Fruit fly (Drosophila melanogaster) whole organism, pupa: ENCODE results near the gene fz2.
A peak's percentile ranks its signal among the peaks of the same experiment; 100 is the strongest.

Source experiments
- CG15710 ChIP-seq: fragments of 200-800 bp; sonication (Bioruptor generic); optimal IDR thresholded peaks from 2 replicates; lab custom pipeline; 2018; ENCODE audit warnings: missing biosample characterization, mild to moderate bottlenecking, missing genetic modification characterization, moderate library complexity
- CG32121 ChIP-seq: fragments of 200-800 bp; sonication (Bioruptor generic); IDR thresholded peaks from 2 replicates; pipeline ENCODE4 v1.3.6; 2022; ENCODE audit warnings: missing biosample characterization, missing genetic modification characterization
- CG34367 ChIP-seq: fragments of 200-800 bp; sonication (Bioruptor generic); optimal IDR thresholded peaks from 2 replicates; lab custom pipeline; 2018; ENCODE audit warnings: missing biosample characterization, mild to moderate bottlenecking, missing genetic modification characterization
- CG4496 ChIP-seq: fragments of 200-800 bp; sonication (Bioruptor generic); IDR thresholded peaks from 3 replicates; pipeline ENCODE4 v1.3.6; 2022; ENCODE audit warnings: missing biosample characterization, missing genetic modification characterization
- CG8159 ChIP-seq: fragments of 200-800 bp; sonication (Bioruptor generic); optimal IDR thresholded peaks from 3 replicates; lab custom pipeline; 2018; ENCODE audit warnings: missing biosample characterization, mild to moderate bottlenecking, missing genetic modification characterization, moderate library complexity
- CG8301 ChIP-seq: fragments of 200-800 bp; sonication (Bioruptor generic); optimal IDR thresholded peaks from 2 replicates; lab custom pipeline; 2018; ENCODE audit warnings: missing biosample characterization, mild to moderate bottlenecking, missing genetic modification characterization
- D1 ChIP-seq: fragments of 200-800 bp; sonication (Bioruptor generic); optimal IDR thresholded peaks from 2 replicates; lab custom pipeline; 2018; ENCODE audit warnings: missing biosample characterization, mild to moderate bottlenecking, missing genetic modification characterization, moderate library complexity
- EcR ChIP-seq: fragments of 200-800 bp; sonication (Bioruptor generic); optimal IDR thresholded peaks from 3 replicates; lab custom pipeline; 2019; ENCODE audit warnings: missing biosample characterization, missing genetic modification characterization, mild to moderate bottlenecking, moderate library complexity, missing genetic modification reagents
- Ets98B ChIP-seq: fragments of 200-800 bp; sonication (Bioruptor generic); IDR thresholded peaks from 2 replicates; pipeline ENCODE4 v1.3.6; 2022; ENCODE audit warnings: missing biosample characterization, missing genetic modification characterization
- Pif1B ChIP-seq: fragments of 200-800 bp; sonication (Bioruptor generic); optimal IDR thresholded peaks from 3 replicates; lab custom pipeline; 2016; ENCODE audit warnings: missing biosample characterization, missing genetic modification characterization
- Snoo ChIP-seq: fragments of 200-800 bp; sonication (Bioruptor generic); optimal IDR thresholded peaks from 3 replicates; lab custom pipeline; 2017; ENCODE audit warnings: missing biosample characterization, mild to moderate bottlenecking, missing genetic modification characterization, inconsistent platforms
- fd96Ca ChIP-seq: fragments of 200-800 bp; sonication (Bioruptor generic); IDR thresholded peaks from 3 replicates; pipeline ENCODE4 v1.3.6; 2022; ENCODE audit warnings: missing biosample characterization, missing genetic modification characterization
- gl ChIP-seq: fragments of 200-800 bp; sonication (Bioruptor generic); optimal IDR thresholded peaks from 2 replicates; lab custom pipeline; 2018; ENCODE audit warnings: missing biosample characterization, mild to moderate bottlenecking, missing genetic modification characterization
- rn ChIP-seq: fragments of 200-800 bp; sonication (Bioruptor generic); IDR thresholded peaks from 2 replicates; pipeline ENCODE4 v1.3.6; 2022; ENCODE audit warnings: missing biosample characterization, missing genetic modification characterization

DNA sequence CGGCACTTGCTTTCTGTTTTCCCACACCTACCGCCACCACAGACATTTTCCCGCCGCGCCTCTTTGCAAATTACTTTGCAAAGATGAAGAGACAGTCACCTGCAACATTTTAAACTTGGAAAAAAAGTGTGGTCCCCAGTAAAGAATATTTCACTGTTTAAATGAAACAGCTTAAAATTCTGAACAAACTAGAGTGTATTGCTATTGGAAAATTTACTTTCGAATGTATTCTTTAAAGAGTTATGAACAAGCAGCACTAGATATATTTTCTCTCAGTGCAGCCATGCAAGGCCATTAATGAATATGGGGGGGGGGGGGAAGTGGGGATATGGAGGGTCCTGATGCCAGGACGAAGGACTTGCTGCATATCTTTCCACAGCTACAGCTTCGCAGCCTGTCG is 45.0 kb downstream of the fz2 start:
- TF ChIP-seq CG15710 (tag; lab: Kevin White, UChicago) (peak; percentile 32), CG8301 (peak; percentile 9), CG8159 (tag; lab: Kevin White, UChicago) (peak; percentile 42), EcR (GFP tag; lab: Kevin White, UChicago) (no peak), gl (tag; lab: Kevin White, UChicago) (no peak), Snoo (no peak), Ets98B (GFP tag; lab: Robert Waterston, UW) (no peak), rn (GFP tag; lab: Robert Waterston, UW) (no peak), fd96Ca (GFP tag; lab: Robert Waterston, UW) (no peak), D1 (tag; lab: Kevin White, UChicago) (no peak), CG34367 (tag; lab: Kevin White, UChicago) (peak; percentile 21), Pif1B (no peak), CG4496 (GFP tag; lab: Robert Waterston, UW) (peak; percentile 66), CG32121 (no peak)
